Worm (Caenorhabditis elegans): ENCODE measurements around the gene mks-2.

- no peak for TF ChIP-seq ztf-11 (tag; optimal IDR thresholded peaks at IDR 0.05)
- TF ChIP-seq ama-1 (optimal IDR thresholded peaks at IDR 0.05), result no peak
- no peak for TF ChIP-seq fkh-10 (GFP tag; optimal IDR thresholded peaks at IDR 0.05)
- TF ChIP-seq skn-1 (tag; optimal IDR thresholded peaks at IDR 0.05), result no peak
- no peak for TF ChIP-seq zag-1 (tag; optimal IDR thresholded peaks at IDR 0.05)
- TF ChIP-seq unc-39 (tag; optimal IDR thresholded peaks at IDR 0.05), result no peak
- no peak for TF ChIP-seq ceh-16 (tag; optimal IDR thresholded peaks at IDR 0.05)
- no peak for TF ChIP-seq nhr-77 (tag; optimal IDR thresholded peaks at IDR 0.05)
These were observed 20.8 kb downstream of the mks-2 start, which contains the start of gene szy-4 for ce11 chrII:6198468-6198867.
